Fruit fly (Drosophila melanogaster) whole organism, embryonic: ENCODE measurements around the gene CG15365.

Source experiments
- CG10274 ChIP-seq: fragments of 200-800 bp; sonication (Bioruptor generic); optimal IDR thresholded peaks from 3 replicates; lab custom pipeline; 2017; ENCODE audit warnings: missing biosample characterization, mild to moderate bottlenecking, missing genetic modification characterization
- CG10321 ChIP-seq: fragments of 200-800 bp; sonication (Bioruptor generic); IDR thresholded peaks from 2 replicates; pipeline ENCODE4 v1.3.6; 2022; ENCODE audit warnings: missing biosample characterization, missing genetic modification characterization
- CG10543 ChIP-seq: fragments of 200-800 bp; sonication (Bioruptor generic); optimal IDR thresholded peaks from 3 replicates; lab custom pipeline; 2017; ENCODE audit warnings: missing biosample characterization, mild to moderate bottlenecking, missing genetic modification characterization, moderate library complexity
- CG12236 ChIP-seq: fragments of 200-800 bp; sonication (Bioruptor generic); optimal IDR thresholded peaks from 2 replicates; lab custom pipeline; 2016; ENCODE audit warnings: missing biosample characterization, missing genetic modification characterization
- CG1647 ChIP-seq: fragments of 200-800 bp; sonication (Bioruptor generic); optimal IDR thresholded peaks from 3 replicates; lab custom pipeline; 2016; ENCODE audit warnings: missing biosample characterization, missing genetic modification characterization
- CG18599 ChIP-seq: fragments of 200-800 bp; sonication (Bioruptor generic); optimal IDR thresholded peaks from 3 replicates; lab custom pipeline; 2017; ENCODE audit warnings: missing biosample characterization, missing genetic modification characterization, mild to moderate bottlenecking, moderate library complexity, missing genetic modification reagents
- CG30403 ChIP-seq: fragments of 200-800 bp; sonication (Bioruptor generic); optimal IDR thresholded peaks from 3 replicates; lab custom pipeline; 2016; ENCODE audit warnings: missing biosample characterization, missing genetic modification characterization
- CG32532 ChIP-seq: fragments of 200-800 bp; sonication (Bioruptor generic); IDR thresholded peaks from 2 replicates; pipeline ENCODE4 v1.3.6; 2022; ENCODE audit warnings: missing biosample characterization, missing genetic modification characterization
- CG34376 ChIP-seq: fragments of 200-800 bp; sonication (Bioruptor generic); optimal IDR thresholded peaks from 2 replicates; lab custom pipeline; 2018; ENCODE audit warnings: missing biosample characterization, mild to moderate bottlenecking, missing genetic modification characterization
- CG5180 ChIP-seq: fragments of 200-800 bp; sonication (Bioruptor generic); optimal IDR thresholded peaks from 3 replicates; lab custom pipeline; 2017; ENCODE audit warnings: missing biosample characterization, missing genetic modification characterization, mild to moderate bottlenecking, moderate library complexity, missing genetic modification reagents
- CG6175 ChIP-seq: fragments of 200-800 bp; sonication (Bioruptor generic); IDR thresholded peaks from 3 replicates; pipeline ENCODE4 v1.3.6; 2022; ENCODE audit warnings: missing biosample characterization, missing genetic modification characterization
- CG7357 ChIP-seq: fragments of 200-800 bp; sonication (Bioruptor generic); IDR thresholded peaks from 3 replicates; pipeline ENCODE4 v1.3.6; 2022; ENCODE audit warnings: missing biosample characterization, missing genetic modification characterization
- CG8478 ChIP-seq: fragments of >200 bp; optimal IDR thresholded peaks from 2 replicates; lab custom pipeline; 2018
- Dbx ChIP-seq: fragments of 200-800 bp; sonication (Bioruptor generic); IDR thresholded peaks from 3 replicates; pipeline ENCODE4 v1.3.6; 2022; ENCODE audit warnings: missing biosample characterization, missing genetic modification characterization
- Deaf1 ChIP-seq: fragments of 200-800 bp; optimal IDR thresholded peaks from 3 replicates; lab custom pipeline; 2019; ENCODE audit warnings: missing biosample characterization, mild to moderate bottlenecking, missing genetic modification characterization, moderate library complexity
- Dip2 ChIP-seq: fragments of 200-800 bp; sonication (Bioruptor generic); IDR thresholded peaks from 2 replicates; pipeline ENCODE4 v1.3.6; 2022; ENCODE audit warnings: missing biosample characterization, missing genetic modification characterization
- Dip3 ChIP-seq: fragments of 200-800 bp; sonication (Bioruptor generic); optimal IDR thresholded peaks from 3 replicates; lab custom pipeline; 2016; ENCODE audit warnings: missing biosample characterization, missing genetic modification characterization
- Fer1 ChIP-seq: fragments of 200-800 bp; sonication (Bioruptor generic); optimal IDR thresholded peaks from 2 replicates; lab custom pipeline; 2017; ENCODE audit warnings: missing biosample characterization, mild to moderate bottlenecking, missing genetic modification characterization
- GATAe ChIP-seq: fragments of 200-800 bp; sonication (Bioruptor generic); conservative IDR thresholded peaks from 2 replicates; pipeline ENCODE4 v1.3.6; 2022; ENCODE audit warnings: missing biosample characterization, missing genetic modification characterization
- HmgZ ChIP-seq: fragments of 200-800 bp; sonication (Bioruptor generic); optimal IDR thresholded peaks from 2 replicates; lab custom pipeline; 2018; ENCODE audit warnings: missing biosample characterization, mild to moderate bottlenecking, missing genetic modification characterization
- Med ChIP-seq: fragments of 200-800 bp; sonication (Bioruptor generic); peaks from one replicate; lab custom pipeline; 2016; ENCODE audit warnings: missing biosample characterization, missing genetic modification characterization, mild to moderate bottlenecking, inconsistent platforms, moderate library complexity
- Myb ChIP-seq: fragments of 200-800 bp; sonication (Bioruptor generic); optimal IDR thresholded peaks from 2 replicates; lab custom pipeline; 2016; ENCODE audit warnings: missing biosample characterization, missing genetic modification characterization
- NC2α ChIP-seq: fragments of 200-800 bp; sonication (Bioruptor generic); optimal IDR thresholded peaks from 2 replicates; lab custom pipeline; 2016; ENCODE audit warnings: missing biosample characterization, missing genetic modification characterization
- Poxn ChIP-seq: fragments of 200-800 bp; sonication (Bioruptor generic); IDR thresholded peaks from 2 replicates; pipeline ENCODE4 v1.3.6; 2022; ENCODE audit warnings: missing biosample characterization, missing genetic modification characterization
- Sox100B ChIP-seq: fragments of 200-800 bp; sonication (Bioruptor generic); optimal IDR thresholded peaks from 3 replicates; lab custom pipeline; 2018; ENCODE audit warnings: missing biosample characterization, mild to moderate bottlenecking, missing genetic modification characterization
- Sry-β ChIP-seq: fragments of 200-800 bp; sonication (Bioruptor generic); optimal IDR thresholded peaks from 2 replicates; lab custom pipeline; 2018; ENCODE audit warnings: missing biosample characterization, mild to moderate bottlenecking, missing genetic modification characterization, moderate library complexity
- aop ChIP-seq: fragments of 200-800 bp; sonication (Bioruptor generic); IDR thresholded peaks from 2 replicates; pipeline ENCODE4 v1.3.6; 2022; ENCODE audit warnings: missing biosample characterization, missing genetic modification characterization
- ara ChIP-seq: fragments of 200-800 bp; sonication (Bioruptor generic); IDR thresholded peaks from 2 replicates; pipeline ENCODE4 v1.3.6; 2022; ENCODE audit warnings: missing biosample characterization, missing genetic modification characterization
- chinmo ChIP-seq: fragments of 200-800 bp; sonication (Bioruptor generic); IDR thresholded peaks from 4 replicates; pipeline ENCODE4 v1.3.6; 2022; ENCODE audit warnings: missing biosample characterization, missing genetic modification characterization; ENCODE audit not compliant: partially characterized antibody
- da ChIP-seq: fragments of 200-800 bp; sonication (Bioruptor generic); optimal IDR thresholded peaks from 2 replicates; lab custom pipeline; 2016; ENCODE audit warnings: missing biosample characterization, missing genetic modification characterization
- dimm ChIP-seq: fragments of 200-800 bp; sonication (Bioruptor generic); IDR thresholded peaks from 2 replicates; pipeline ENCODE4 v1.3.6; 2022; ENCODE audit warnings: missing biosample characterization, missing genetic modification characterization
- dpn ChIP-seq, 2 experiments: fragments of 200-800 bp; sonication (Bioruptor generic); optimal IDR thresholded peaks; 3 replicates each; lab custom pipeline; 2016; ENCODE audit warnings: missing biosample characterization in 2 of 2, missing genetic modification characterization in 2 of 2
- ewg ChIP-seq: fragments of 200-800 bp; sonication (Bioruptor generic); optimal IDR thresholded peaks from 3 replicates; lab custom pipeline; 2017; ENCODE audit warnings: mild to moderate bottlenecking, missing biosample characterization, missing genetic modification reagents, missing genetic modification characterization
- exex ChIP-seq: fragments of 200-800 bp; sonication (Bioruptor generic); optimal IDR thresholded peaks from 4 replicates; lab custom pipeline; 2018; ENCODE audit warnings: missing biosample characterization, mild to moderate bottlenecking, missing genetic modification characterization, moderate library complexity
- fru ChIP-seq: fragments of >200 bp; optimal IDR thresholded peaks from 2 replicates; lab custom pipeline; 2017
- grn ChIP-seq: fragments of 200-800 bp; sonication (Bioruptor generic); optimal IDR thresholded peaks from 3 replicates; lab custom pipeline; 2017; ENCODE audit warnings: missing biosample characterization, missing genetic modification characterization
- her ChIP-seq: fragments of 200-800 bp; sonication (Bioruptor generic); optimal IDR thresholded peaks from 2 replicates; lab custom pipeline; 2016; ENCODE audit warnings: missing biosample characterization, missing genetic modification characterization
- mirr ChIP-seq: fragments of 200-800 bp; sonication (Bioruptor generic); optimal IDR thresholded peaks from 3 replicates; lab custom pipeline; 2018; ENCODE audit warnings: missing biosample characterization, mild to moderate bottlenecking, missing genetic modification characterization
- pfk ChIP-seq: fragments of 200-800 bp; sonication (Bioruptor generic); optimal IDR thresholded peaks from 2 replicates; lab custom pipeline; 2018; ENCODE audit warnings: missing biosample characterization, mild to moderate bottlenecking, missing genetic modification characterization, moderate library complexity
- pros ChIP-seq: fragments of 200-800 bp; sonication (Bioruptor generic); optimal IDR thresholded peaks from 3 replicates; lab custom pipeline; 2019; ENCODE audit warnings: missing biosample characterization, mild to moderate bottlenecking, missing genetic modification characterization, moderate library complexity
- scrt ChIP-seq: fragments of 200-800 bp; sonication (Bioruptor generic); optimal IDR thresholded peaks from 2 replicates; lab custom pipeline; 2018; ENCODE audit warnings: missing biosample characterization, mild to moderate bottlenecking, missing genetic modification characterization, moderate library complexity
- sug ChIP-seq: fragments of 200-800 bp; optimal IDR thresholded peaks from 2 replicates; lab custom pipeline; 2019; ENCODE audit warnings: missing biosample characterization, mild to moderate bottlenecking, missing genetic modification characterization, moderate library complexity
- wor ChIP-seq: fragments of 200-800 bp; sonication (Bioruptor generic); IDR thresholded peaks from 2 replicates; pipeline ENCODE4 v1.3.6; 2022; ENCODE audit warnings: missing biosample characterization, missing genetic modification characterization

Gene CG15365

dm6 chrX:9109072-9109844 is 41.5 kb upstream of the CG15365 start (continued):
- TF ChIP-seq CG10274 (GFP tag; lab: Kevin White, UChicago) (no peak), CG1647 (GFP tag; lab: Kevin White, UChicago) (no peak), fru (lab: Kevin White, UChicago) (no peak), da (no peak), Sry-β (GFP tag; lab: Kevin White, UChicago) (no peak), aop (GFP tag; lab: Robert Waterston, UW) (no peak), scrt (GFP tag; lab: Kevin White, UChicago) (peak; percentile 37), NC2α (GFP tag; lab: Kevin White, UChicago) (no peak), Poxn (GFP tag; lab: Robert Waterston, UW) (no peak), CG10321 (GFP tag; lab: Robert Waterston, UW) (peak; percentile 35; the same call in 1 of the 2 replicates), dpn (GFP tag; optimal IDR thresholded peaks at IDR 0.05; lab: Kevin White, UChicago) (peak; percentile 42 to 46)

DNA sequence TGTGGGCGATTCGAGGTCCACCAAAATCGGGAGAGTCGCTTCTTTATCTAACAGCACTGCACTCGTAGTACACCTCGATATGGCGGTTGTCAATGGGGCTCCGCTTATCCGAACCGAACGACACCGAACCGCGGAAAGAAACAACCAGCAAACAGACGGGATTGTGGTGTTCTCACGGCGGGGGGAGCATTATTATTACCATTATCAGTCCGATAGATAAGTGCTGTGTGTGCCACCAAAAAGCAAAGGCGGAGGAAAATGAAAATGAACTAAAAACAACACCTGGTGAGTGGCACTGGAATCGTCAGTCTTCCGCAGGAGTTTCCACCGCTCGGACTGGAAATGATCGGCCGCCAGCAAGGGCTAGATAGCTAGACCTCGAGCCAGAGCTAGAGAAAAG is 40.6 kb upstream of the CG15365 start, which contains the start of gene AP-1gamma:
TSS of gene AP-1gamma (plus strand) at position 305 of the 400 bp plus-strand sequence.
- peak; percentile 82 for TF ChIP-seq Deaf1 (tag; lab: Kevin White, UChicago)
- TF ChIP-seq exex (tag; lab: Kevin White, UChicago) = peak; percentile 91
- no peak for TF ChIP-seq CG12236 (GFP tag; lab: Kevin White, UChicago)
- TF ChIP-seq pros (GFP tag; lab: Kevin White, UChicago) = peak; percentile 10
- TF ChIP-seq mirr (GFP tag; lab: Kevin White, UChicago) = peak; percentile 78
- TF ChIP-seq CG5180 (GFP tag; lab: Kevin White, UChicago) = peak; percentile 2
- TF ChIP-seq CG32532 (GFP tag; lab: Robert Waterston, UW) = no peak
- peak; percentile 7 for TF ChIP-seq HmgZ (tag; lab: Kevin White, UChicago)
- TF ChIP-seq CG18599 (GFP tag; lab: Kevin White, UChicago) = peak; percentile 1
- TF ChIP-seq Med = peak; percentile 41
- no peak for TF ChIP-seq Dip2
- no peak for TF ChIP-seq ara (GFP tag; lab: Robert Waterston, UW)
- TF ChIP-seq dimm (GFP tag; lab: Robert Waterston, UW) = no peak
- no peak for TF ChIP-seq her (GFP tag; lab: Kevin White, UChicago)
- TF ChIP-seq sug (tag; lab: Kevin White, UChicago) = peak; percentile 93
- TF ChIP-seq Sox100B (GFP tag; lab: Kevin White, UChicago) = no peak
- TF ChIP-seq Fer1 (GFP tag; lab: Kevin White, UChicago) = peak; percentile 48
- TF ChIP-seq Myb (GFP tag; lab: Kevin White, UChicago) = no peak
- peak; percentile 72 for TF ChIP-seq pfk (GFP tag; lab: Kevin White, UChicago)
- no peak for TF ChIP-seq wor (GFP tag; lab: Robert Waterston, UW)
- no peak for TF ChIP-seq CG30403 (GFP tag; lab: Kevin White, UChicago)
- peak; percentile 86 for TF ChIP-seq CG6175 (GFP tag; lab: Robert Waterston, UW)
- peak; percentile 40 for TF ChIP-seq grn
- no peak for TF ChIP-seq CG8478 (lab: Kevin White, UChicago)
- TF ChIP-seq CG7357 (GFP tag; lab: Robert Waterston, UW) = no peak
- no peak for TF ChIP-seq aop (GFP tag; lab: Robert Waterston, UW)
- 0 out of 4 replicates have a peak, but pooled peaks have one; percentile 47 for TF ChIP-seq chinmo (GFP tag; lab: Robert Waterston, UW)
- TF ChIP-seq CG10543 (GFP tag; lab: Kevin White, UChicago) = peak; percentile 85
- 0 out of 3 replicates have a peak, but pooled peaks have one; percentile 18 for TF ChIP-seq Dbx (GFP tag; lab: Robert Waterston, UW)
- no peak for TF ChIP-seq CG10274 (GFP tag; lab: Kevin White, UChicago)
- no peak for TF ChIP-seq Dip3 (GFP tag; lab: Kevin White, UChicago)
- no peak for TF ChIP-seq ewg (GFP tag; lab: Kevin White, UChicago)
- peak; percentile 76 for TF ChIP-seq CG34376 (GFP tag; lab: Kevin White, UChicago)
- peak; percentile 33; the same call in 1 of the 2 replicates for TF ChIP-seq GATAe (GFP tag; lab: Robert Waterston, UW)
